Fruit fly (Drosophila melanogaster): ENCODE data around the gene CG14546.

- no peak for TF ChIP-seq CG10959 (GFP tag; IDR thresholded peaks at IDR 0.05)
- no peak for TF ChIP-seq CG32767 (GFP tag; IDR thresholded peaks at IDR 0.05)
- TF ChIP-seq lmd (GFP tag; IDR thresholded peaks at IDR 0.05) = no peak
- TF ChIP-seq CG18599 (GFP tag; optimal IDR thresholded peaks at IDR 0.05) = no peak
- TF ChIP-seq CG2116 (GFP tag; optimal IDR thresholded peaks at IDR 0.05) = no peak
- no peak for TF ChIP-seq CG15601 (tag; optimal IDR thresholded peaks at IDR 0.05)
- TF ChIP-seq jing (GFP tag; optimal IDR thresholded peaks at IDR 0.05) = no peak
- TF ChIP-seq wor (GFP tag; IDR thresholded peaks at IDR 0.05) = no peak
- TF ChIP-seq Neu2 (GFP tag; optimal IDR thresholded peaks at IDR 0.05; ENCODE audit: borderline replicate concordance) = no peak
- no peak for TF ChIP-seq CG13894 (tag; optimal IDR thresholded peaks at IDR 0.05)
- TF ChIP-seq zen2 (GFP tag; IDR thresholded peaks at IDR 0.05; ENCODE audit: partially characterized antibody) = no peak
- TF ChIP-seq CG30431 (GFP tag; optimal IDR thresholded peaks at IDR 0.05) = no peak
- no peak for TF ChIP-seq CG13296 (GFP tag; optimal IDR thresholded peaks at IDR 0.05)
- TF ChIP-seq CG8944 (GFP tag; optimal IDR thresholded peaks at IDR 0.05) = no peak
These were observed 38.6 kb downstream of the CG14546 start for dm6 chr3R:25883877-25884276.

All from whole organism, embryonic.